Worm (Caenorhabditis elegans): ENCODE data around the gene T09A5.15.
A peak's percentile ranks its signal among the peaks of the same experiment; 100 is the strongest.

T09A5.15 gene

DNA sequence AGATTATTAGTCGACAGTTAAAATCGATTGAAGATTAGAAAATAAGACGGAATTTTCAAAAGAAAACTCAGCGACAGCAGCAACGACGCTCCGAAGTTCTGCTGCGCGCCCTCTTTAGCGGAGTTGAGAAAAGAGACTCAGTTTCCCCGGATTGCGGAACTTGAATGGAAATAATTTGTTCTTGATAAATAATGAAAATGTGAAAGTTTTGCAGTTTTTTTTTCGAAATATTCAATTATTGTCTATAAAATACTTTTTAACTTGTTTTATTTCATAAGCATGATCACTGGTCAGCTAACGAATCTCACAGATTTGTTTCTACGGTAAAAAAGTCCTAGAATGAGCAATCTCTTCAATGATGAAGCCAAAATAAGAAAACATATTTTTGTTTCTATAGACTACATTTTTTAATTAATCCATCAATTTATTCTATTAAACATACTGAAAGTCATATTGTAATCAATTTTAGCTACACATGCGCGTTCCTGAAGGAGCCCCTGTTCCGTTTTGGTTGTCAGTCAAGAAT lies at the start of gene T09A5.15, which contains the start of gene cec-3 (continued):
- peak; percentile 42 for TF ChIP-seq nfya-1 (tag; optimal IDR thresholded peaks at IDR 0.05)

DNA sequence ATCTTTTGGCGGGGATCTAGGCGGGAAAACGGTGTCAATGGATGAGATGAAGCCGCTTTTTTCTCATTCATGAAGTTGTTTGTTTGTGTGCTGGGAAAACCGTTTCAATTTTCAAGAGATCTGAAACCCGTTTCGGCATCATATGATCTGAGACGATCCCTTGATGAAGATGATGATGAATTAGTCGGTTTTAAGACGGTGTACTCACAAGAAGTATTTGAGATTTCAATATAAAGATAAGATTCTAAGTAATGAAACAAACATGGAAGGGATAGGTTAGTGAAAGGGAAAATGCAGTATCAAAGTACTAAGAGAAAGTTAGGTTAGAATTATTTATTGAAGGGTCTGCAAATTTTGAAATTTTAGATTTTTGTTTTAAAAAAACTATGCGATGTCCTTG lies 49.6 kb upstream of the T09A5.15 start:
- TF ChIP-seq ceh-45 (GFP tag; IDR thresholded peaks at IDR 0.05) (no peak), hlh-13 (GFP tag; optimal IDR thresholded peaks at IDR 0.05) (no peak), zip-5 (tag; optimal IDR thresholded peaks at IDR 0.05) (no peak), nhr-11 (tag; optimal IDR thresholded peaks at IDR 0.05) (no peak), hlh-6 (tag; optimal IDR thresholded peaks at IDR 0.05) (no peak), ceh-24 (tag; optimal IDR thresholded peaks at IDR 0.05) (no peak), T23F11.4 (GFP tag; optimal IDR thresholded peaks at IDR 0.05) (no peak), tbx-7 (tag; optimal IDR thresholded peaks at IDR 0.05) (no peak), ceh-2 (tag; optimal IDR thresholded peaks at IDR 0.05) (no peak), ref-2 (tag; optimal IDR thresholded peaks at IDR 0.05) (no peak), elt-4 (tag; optimal IDR thresholded peaks at IDR 0.05) (no peak), Y22D7AL.16 (tag; optimal IDR thresholded peaks at IDR 0.05) (no peak)

DNA sequence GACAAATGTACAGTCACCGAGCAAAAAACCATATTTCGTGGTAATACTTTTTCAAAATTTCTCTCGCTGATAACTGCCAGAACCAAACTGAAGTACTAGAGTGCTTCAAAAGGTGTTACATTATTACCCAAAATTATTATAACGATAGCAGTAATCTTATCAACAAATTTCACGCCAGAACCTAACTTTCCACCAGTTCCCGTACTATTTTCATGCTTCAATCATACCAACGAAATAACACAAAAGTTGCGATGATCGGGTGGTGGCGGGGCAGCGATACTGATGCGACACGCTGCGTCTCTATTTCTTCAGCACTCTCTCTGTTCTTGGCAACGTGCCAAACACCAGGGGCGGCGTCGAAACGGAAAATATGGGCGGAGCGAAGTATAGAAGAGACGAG lies 48.8 kb upstream of the T09A5.15 start:
- no peak for TF ChIP-seq odd-2 (tag; optimal IDR thresholded peaks at IDR 0.05)
- TF ChIP-seq sox-4 (tag; optimal IDR thresholded peaks at IDR 0.05): no peak
- TF ChIP-seq ceh-19 (GFP tag; optimal IDR thresholded peaks at IDR 0.05): no peak
- no peak for TF ChIP-seq ceh-45 (GFP tag; IDR thresholded peaks at IDR 0.05)
- no peak for TF ChIP-seq sdc-2 (tag; optimal IDR thresholded peaks at IDR 0.05)
- no peak for TF ChIP-seq ets-4 (tag; optimal IDR thresholded peaks at IDR 0.05)
- peak; percentile 10 for TF ChIP-seq ceh-18 (tag; optimal IDR thresholded peaks at IDR 0.05)
- no peak for TF ChIP-seq fkh-10 (GFP tag; optimal IDR thresholded peaks at IDR 0.05)
- TF ChIP-seq nfya-1 (tag; optimal IDR thresholded peaks at IDR 0.05): peak; percentile 26
- no peak for TF ChIP-seq nhr-232 (tag; optimal IDR thresholded peaks at IDR 0.05)
- TF ChIP-seq lin-11 (tag; optimal IDR thresholded peaks at IDR 0.05): no peak
- TF ChIP-seq nhr-11 (tag; optimal IDR thresholded peaks at IDR 0.05): no peak
- TF ChIP-seq elt-2 (tag; optimal IDR thresholded peaks at IDR 0.05): peak; percentile 55
- no peak for TF ChIP-seq elt-4 (tag; optimal IDR thresholded peaks at IDR 0.05)

DNA sequence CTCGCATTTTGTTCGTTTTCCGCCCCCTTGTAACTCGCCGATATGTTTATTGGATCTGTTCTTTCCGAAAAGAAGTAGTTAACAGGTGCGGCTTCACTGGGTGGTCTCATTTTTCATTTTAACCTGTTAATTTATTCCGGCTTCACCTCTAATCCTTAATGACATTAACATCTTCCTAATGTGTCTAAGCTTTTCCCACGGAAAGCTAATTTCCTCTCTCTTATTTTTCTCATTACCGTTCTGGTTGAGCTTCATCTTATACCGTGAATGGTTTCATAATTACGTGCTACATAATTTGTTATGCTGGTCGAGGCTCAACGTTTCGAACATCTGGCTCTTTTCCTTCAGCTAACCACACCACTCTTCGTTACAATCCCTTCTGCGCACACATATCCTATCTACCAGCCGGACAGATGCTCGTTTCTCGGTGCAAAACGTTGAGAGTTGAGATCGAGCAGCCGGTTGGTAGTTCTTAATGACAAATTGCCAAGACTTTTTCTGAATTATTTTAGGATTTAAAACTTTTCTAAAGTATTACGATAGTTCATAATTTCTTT lies 48.3 kb upstream of the T09A5.15 start:
- TF ChIP-seq tbx-2 (tag; optimal IDR thresholded peaks at IDR 0.05) (peak; percentile 36), unc-55 (GFP tag; optimal IDR thresholded peaks at IDR 0.05) (no peak), C08G9.2 (tag; optimal IDR thresholded peaks at IDR 0.05) (no peak), gmeb-2 (tag; optimal IDR thresholded peaks at IDR 0.05) (no peak), ceh-6 (GFP tag; optimal IDR thresholded peaks at IDR 0.05) (no peak), pat-9 (tag; optimal IDR thresholded peaks at IDR 0.05) (no peak), ttx-3 (tag; optimal IDR thresholded peaks at IDR 0.05) (no peak), ceh-14 (tag; optimal IDR thresholded peaks at IDR 0.05) (no peak), nhr-232 (tag; optimal IDR thresholded peaks at IDR 0.05) (no peak), pag-3 (tag; optimal IDR thresholded peaks at IDR 0.05; ENCODE audit: borderline replicate concordance) (no peak), nhr-11 (tag; optimal IDR thresholded peaks at IDR 0.05) (no peak), C38D4.7 (GFP tag; optimal IDR thresholded peaks at IDR 0.05) (no peak), unc-42 (tag; optimal IDR thresholded peaks at IDR 0.05) (peak; percentile 86), ceh-19 (GFP tag; optimal IDR thresholded peaks at IDR 0.05) (no peak)

All from whole organism, late embryonic.